Worm (Caenorhabditis elegans): ENCODE measurements around the gene let-268.

Gene let-268

DNA sequence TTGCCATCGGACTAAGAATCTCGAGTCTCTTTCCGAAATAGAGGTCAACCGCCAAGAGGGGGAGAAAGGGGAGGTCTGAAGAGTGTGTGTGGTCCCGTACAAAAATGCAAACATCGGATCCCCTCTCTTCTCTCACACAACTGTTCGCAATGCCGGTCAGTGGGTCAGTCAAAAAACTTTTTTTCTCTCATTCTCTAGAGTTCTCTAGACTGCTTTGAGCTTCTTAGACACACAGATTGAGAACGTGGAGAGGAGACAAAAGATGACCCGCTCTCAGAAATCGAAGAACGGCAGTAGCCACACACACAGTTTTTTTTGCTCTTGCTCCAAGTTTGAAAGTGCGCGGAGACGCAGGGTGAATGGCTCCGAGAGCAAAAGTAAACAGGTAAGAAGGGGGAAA, 36.0 kb upstream of the let-268 start (continued):
- TF ChIP-seq Y48G9A.11 (GFP tag; IDR thresholded peaks at IDR 0.05) (no peak), tra-1 (GFP tag; IDR thresholded peaks at IDR 0.05) (no peak)

- TF ChIP-seq ceh-82 (tag; optimal IDR thresholded peaks at IDR 0.05) (no peak), pha-4 (GFP tag; IDR thresholded peaks at IDR 0.05) (no peak), pha-4 (tag; optimal IDR thresholded peaks at IDR 0.05) (no peak), zip-2 (tag; optimal IDR thresholded peaks at IDR 0.05) (no peak), hlh-30 (tag; optimal IDR thresholded peaks at IDR 0.05; ENCODE audit: insufficient read depth) (peak; percentile 10), F37D6.2 (tag; optimal IDR thresholded peaks at IDR 0.05) (no peak), nhr-28 (tag; optimal IDR thresholded peaks at IDR 0.05) (peak; percentile 48), mdl-1 (tag; optimal IDR thresholded peaks at IDR 0.05) (no peak), egl-27 (tag; optimal IDR thresholded peaks at IDR 0.05) (no peak)
These were observed 34.2 kb upstream of the let-268 start for ce11 chrII:10073986-10074385.

DNA sequence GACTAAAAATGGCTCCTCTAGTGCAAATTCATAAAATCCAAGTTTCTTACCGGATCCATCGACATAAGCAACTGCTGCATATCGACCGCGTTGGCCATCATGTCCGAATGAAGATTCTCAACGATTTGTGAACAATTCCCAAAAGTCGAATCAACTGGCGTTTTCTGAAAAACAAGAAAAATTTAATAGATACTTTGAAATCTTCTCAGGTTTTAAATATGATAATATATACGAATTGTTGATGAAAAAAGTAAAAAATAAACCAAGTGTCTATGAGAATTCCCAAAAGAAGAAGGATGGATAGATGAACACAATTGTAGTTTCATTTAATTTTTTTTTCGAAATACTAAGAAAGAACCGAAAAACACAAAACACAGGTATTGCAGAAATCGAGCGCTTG, 28.0 kb upstream of the let-268 start, which contains the start of gene die-1:
Gene die-1, minus strand, starts transcription at position 101 of the 400 bp plus-strand sequence.
- no peak for TF ChIP-seq fkh-10 (GFP tag; optimal IDR thresholded peaks at IDR 0.05)
- no peak for TF ChIP-seq T26A8.4 (GFP tag; IDR thresholded peaks at IDR 0.05)
- no peak for TF ChIP-seq zfp-2 (tag; optimal IDR thresholded peaks at IDR 0.05)
- TF ChIP-seq ceh-32 (tag; optimal IDR thresholded peaks at IDR 0.05; ENCODE audit: poor library complexity), result no peak
- TF ChIP-seq Y48G9A.11 (GFP tag; IDR thresholded peaks at IDR 0.05), result no peak
- TF ChIP-seq skn-1 (tag; optimal IDR thresholded peaks at IDR 0.05), result no peak
- TF ChIP-seq mdt-29 (GFP tag; IDR thresholded peaks at IDR 0.05), result no peak
- TF ChIP-seq gei-8 (GFP tag; optimal IDR thresholded peaks at IDR 0.05), result no peak
- TF ChIP-seq pqm-1 (tag; optimal IDR thresholded peaks at IDR 0.05), result no peak
- no peak for TF ChIP-seq Y105C5A.15 (GFP tag; IDR thresholded peaks at IDR 0.05)
- TF ChIP-seq mxl-3 (GFP tag; optimal IDR thresholded peaks at IDR 0.05), result no peak
- TF ChIP-seq unc-130 (GFP tag; optimal IDR thresholded peaks at IDR 0.05), result no peak
- TF ChIP-seq madf-9 (GFP tag; conservative IDR thresholded peaks at IDR 0.05), result no peak

ce11 chrII:10065472-10065871, 25.7 kb upstream of the let-268 start:
- TF ChIP-seq ceh-32 (tag; optimal IDR thresholded peaks at IDR 0.05; ENCODE audit: poor library complexity) (no peak), set-16 (GFP tag; IDR thresholded peaks at IDR 0.05) (no peak), nhr-102 (tag; optimal IDR thresholded peaks at IDR 0.05) (no peak)

ce11 chrII:10060508-10060907, 20.7 kb upstream of the let-268 start, which contains the start of gene stg-1:
Gene stg-1 (minus strand): TSS chrII:10060660.
- TF ChIP-seq daf-16 (GFP tag; optimal IDR thresholded peaks at IDR 0.05) (no peak), daf-16 (tag; optimal IDR thresholded peaks at IDR 0.05) (no peak), unc-39 (tag; optimal IDR thresholded peaks at IDR 0.05) (no peak), lin-1 (GFP tag; IDR thresholded peaks at IDR 0.05) (no peak), nhr-11 (tag; optimal IDR thresholded peaks at IDR 0.05) (no peak), F37D6.2 (tag; optimal IDR thresholded peaks at IDR 0.05) (no peak), nhr-77 (tag; optimal IDR thresholded peaks at IDR 0.05) (no peak), fkh-10 (GFP tag; optimal IDR thresholded peaks at IDR 0.05) (no peak), lim-7 (GFP tag; IDR thresholded peaks at IDR 0.05) (no peak)

DNA sequence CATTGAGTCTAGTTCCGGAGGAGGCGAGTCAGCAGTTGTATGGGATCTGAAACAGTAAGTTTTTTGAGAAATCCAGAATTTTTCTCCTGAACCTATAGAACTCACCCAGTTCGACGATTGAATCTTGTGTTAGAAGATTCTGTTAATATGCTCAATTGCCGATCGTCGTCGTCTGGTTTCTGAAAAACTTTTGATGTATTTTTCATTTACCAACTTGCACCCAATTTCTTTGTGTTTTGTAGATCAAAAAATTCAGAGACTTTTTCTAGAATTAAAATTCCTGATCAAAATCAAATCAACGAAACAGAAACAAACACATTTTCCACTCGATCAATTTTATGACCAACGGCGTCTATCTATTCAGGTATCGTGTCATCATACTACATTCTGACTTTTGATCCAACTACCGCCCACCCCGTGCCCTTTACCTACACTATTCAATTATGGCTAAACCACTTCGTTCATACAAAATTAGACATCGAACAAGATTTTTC, 16.8 kb upstream of the let-268 start, which contains the start of gene C18D1.2:
Gene C18D1.2, plus strand, starts transcription at position 444 of the 494 bp plus-strand sequence.
- TF ChIP-seq nhr-6 (tag; optimal IDR thresholded peaks at IDR 0.05) (no peak), jun-1 (tag; optimal IDR thresholded peaks at IDR 0.05) (no peak), F49E8.2 (tag; optimal IDR thresholded peaks at IDR 0.05; ENCODE audit: borderline replicate concordance) (no peak), egl-43 (GFP tag; IDR thresholded peaks at IDR 0.05) (no peak), madf-9 (GFP tag; conservative IDR thresholded peaks at IDR 0.05) (no peak), ceh-28 (tag; optimal IDR thresholded peaks at IDR 0.05) (no peak), fos-1 (tag; optimal IDR thresholded peaks at IDR 0.05) (no peak), lin-13 (GFP tag; optimal IDR thresholded peaks at IDR 0.05) (no peak)

Measured in whole organism, L4 larva.